Fruit fly (Drosophila melanogaster): Measurements from ENCODE around the gene RhoGAP102A.
A peak's percentile ranks its signal among the peaks of the same experiment; 100 is the strongest.

RhoGAP102A gene

DNA sequence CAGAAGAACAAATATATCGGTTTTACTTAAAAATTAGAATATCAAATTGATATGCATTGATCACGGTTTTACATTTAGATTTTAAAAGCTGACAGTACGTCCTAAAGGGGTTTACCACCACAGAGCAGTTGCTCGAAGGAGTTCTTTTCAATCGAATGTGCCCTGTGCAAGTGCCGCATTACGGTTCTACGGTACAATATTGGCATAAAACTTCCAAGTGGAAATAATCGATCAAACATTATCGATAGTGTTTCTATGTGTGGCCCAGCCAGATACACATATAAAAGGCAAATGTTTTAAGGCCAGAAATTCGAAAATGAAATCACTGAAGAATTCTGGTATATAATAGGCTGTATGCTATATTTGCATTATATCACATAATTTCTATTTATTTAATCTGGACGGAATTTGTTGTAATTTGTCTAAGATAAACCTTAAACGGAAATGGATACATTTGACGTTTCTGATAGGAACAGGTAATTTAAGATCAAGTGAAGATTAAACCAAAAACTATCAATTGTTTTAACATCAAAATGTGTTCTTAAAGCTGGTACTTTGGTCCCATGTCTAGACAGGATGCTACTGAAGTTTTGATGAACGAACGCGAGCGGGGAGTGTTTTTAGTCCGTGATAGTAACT is 44.7 kb upstream of the RhoGAP102A start, which contains the start of gene Crk (continued):
- TF ChIP-seq tgo (GFP tag; IDR thresholded peaks at IDR 0.05) (no peak), CG9609 (GFP tag; optimal IDR thresholded peaks at IDR 0.05) (no peak), tna (GFP tag; IDR thresholded peaks at IDR 0.05; ENCODE audit: partially characterized antibody) (no peak), CG2889 (GFP tag; IDR thresholded peaks at IDR 0.05) (no peak), usp (GFP tag; optimal IDR thresholded peaks at IDR 0.05) (no peak), CG1603 (tag; optimal IDR thresholded peaks at IDR 0.05) (peak; percentile 99), CG10366 (GFP tag; IDR thresholded peaks at IDR 0.05) (no peak), gfzf (GFP tag; optimal IDR thresholded peaks at IDR 0.05) (peak; percentile 33), zfh2 (GFP tag; optimal IDR thresholded peaks at IDR 0.05) (peak; percentile 22), CG4282 (GFP tag; optimal IDR thresholded peaks at IDR 0.05) (no peak), row (GFP tag; IDR thresholded peaks at IDR 0.05) (no peak; the same call in 2 of the 3 replicates), org-1 (GFP tag; optimal IDR thresholded peaks at IDR 0.05) (no peak), jumu (GFP tag; optimal IDR thresholded peaks at IDR 0.05) (no peak), CG11723 (GFP tag; optimal IDR thresholded peaks at IDR 0.05) (peak; percentile 98), C15 (GFP tag; IDR thresholded peaks at IDR 0.05) (no peak), run (tag; optimal IDR thresholded peaks at IDR 0.05) (no peak), ro (GFP tag; IDR thresholded peaks at IDR 0.05) (no peak), ken (GFP tag; IDR thresholded peaks at IDR 0.05) (no peak), CG18011 (GFP tag; optimal IDR thresholded peaks at IDR 0.05) (no peak), Fer2 (tag; optimal IDR thresholded peaks at IDR 0.05) (no peak), ato (GFP tag; IDR thresholded peaks at IDR 0.05; ENCODE audit: partially characterized antibody) (no peak), Chrac-16 (GFP tag; optimal IDR thresholded peaks at IDR 0.05) (no peak), CG9817 (tag; optimal IDR thresholded peaks at IDR 0.05) (no peak), CG4730 (GFP tag; IDR thresholded peaks at IDR 0.05) (no peak), gem (tag; optimal IDR thresholded peaks at IDR 0.05) (no peak), so (GFP tag; IDR thresholded peaks at IDR 0.05) (no peak), BEAF-32 (GFP tag; optimal IDR thresholded peaks at IDR 0.05) (peak; percentile 72), ara (GFP tag; IDR thresholded peaks at IDR 0.05) (no peak), peb (GFP tag; IDR thresholded peaks at IDR 0.05) (no peak), hkb (optimal IDR thresholded peaks at IDR 0.05) (no peak), hkb (GFP tag; IDR thresholded peaks at IDR 0.05) (no peak), CG3838 (GFP tag; optimal IDR thresholded peaks at IDR 0.05) (no peak), bsh (GFP tag; optimal IDR thresholded peaks at IDR 0.05) (no peak), gro (GFP tag; optimal IDR thresholded peaks at IDR 0.05) (no peak), da (GFP tag; optimal IDR thresholded peaks at IDR 0.05) (no peak), CG14667 (GFP tag; IDR thresholded peaks at IDR 0.05) (no peak), dati (GFP tag; IDR thresholded peaks at IDR 0.05) (no peak)

DNA sequence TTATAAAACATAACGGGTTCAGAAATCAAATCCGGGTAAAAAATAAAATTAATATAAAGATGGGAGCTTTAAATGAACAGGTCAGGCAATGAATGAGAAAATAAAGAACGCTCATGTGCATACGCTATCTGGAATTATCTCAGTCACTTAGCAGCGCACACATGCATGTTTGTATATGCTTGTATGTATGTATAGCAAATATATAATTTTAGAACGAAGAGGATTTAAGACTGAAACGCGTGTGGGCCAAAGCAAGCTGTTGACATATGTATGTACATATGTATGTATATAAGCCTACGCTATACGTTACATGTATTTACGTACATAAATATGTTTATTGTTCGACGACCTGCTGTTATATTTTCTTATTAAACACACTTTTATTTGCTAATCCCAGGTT is 29.0 kb upstream of the RhoGAP102A start:
- TF ChIP-seq odd (GFP tag; optimal IDR thresholded peaks at IDR 0.05) (peak; percentile 46), CG12219 (GFP tag; optimal IDR thresholded peaks at IDR 0.05) (no peak), CG2129 (GFP tag; IDR thresholded peaks at IDR 0.05; ENCODE audit: partially characterized antibody) (no peak), CG4730 (GFP tag; IDR thresholded peaks at IDR 0.05) (no peak), CG18599 (GFP tag; optimal IDR thresholded peaks at IDR 0.05) (no peak), da (GFP tag; optimal IDR thresholded peaks at IDR 0.05) (no peak), lmd (GFP tag; IDR thresholded peaks at IDR 0.05) (no peak), tna (GFP tag; IDR thresholded peaks at IDR 0.05; ENCODE audit: partially characterized antibody) (no peak), CG7963 (GFP tag; IDR thresholded peaks at IDR 0.05; ENCODE audit: partially characterized antibody) (no peak), CG30431 (GFP tag; optimal IDR thresholded peaks at IDR 0.05) (no peak), Opbp (GFP tag; IDR thresholded peaks at IDR 0.05; ENCODE audit: partially characterized antibody) (no peak), CG1603 (tag; optimal IDR thresholded peaks at IDR 0.05) (peak; percentile 43), dm (GFP tag; optimal IDR thresholded peaks at IDR 0.05) (no peak), tll (GFP tag; optimal IDR thresholded peaks at IDR 0.05) (peak in 1 of 2 experiments; percentile 64), wek (GFP tag; optimal IDR thresholded peaks at IDR 0.05) (peak; percentile 46), CG11085 (GFP tag; IDR thresholded peaks at IDR 0.05) (no peak), sqz (GFP tag; optimal IDR thresholded peaks at IDR 0.05) (no peak), CG17359 (tag; optimal IDR thresholded peaks at IDR 0.05) (no peak)
